Fruit fly (Drosophila melanogaster): ENCODE results near the gene ATPsynCF6.
A peak's percentile ranks its signal among the peaks of the same experiment; 100 is the strongest.

The ATPsynCF6 gene

DNA sequence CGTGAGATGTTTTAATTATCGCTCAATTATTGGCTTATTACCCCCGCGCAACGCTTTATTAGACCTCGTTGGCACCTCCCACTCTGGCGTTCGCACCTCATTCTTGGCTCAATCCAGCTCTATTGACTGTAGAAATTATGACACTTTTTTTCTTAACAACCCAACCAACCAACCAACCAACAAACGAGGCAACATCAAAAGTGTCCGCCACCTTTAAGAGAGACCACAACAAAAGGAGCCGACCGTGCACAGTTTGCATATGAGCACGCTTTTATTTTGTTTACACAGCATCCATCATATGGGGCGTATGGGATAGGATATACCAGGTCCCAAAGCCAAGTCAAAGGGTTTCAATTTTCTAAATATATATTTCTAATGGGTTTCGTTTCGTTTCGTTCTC lies 15.2 kb downstream of the ATPsynCF6 start:
- no peak for TF ChIP-seq Sin3A (optimal IDR thresholded peaks at IDR 0.05)

DNA sequence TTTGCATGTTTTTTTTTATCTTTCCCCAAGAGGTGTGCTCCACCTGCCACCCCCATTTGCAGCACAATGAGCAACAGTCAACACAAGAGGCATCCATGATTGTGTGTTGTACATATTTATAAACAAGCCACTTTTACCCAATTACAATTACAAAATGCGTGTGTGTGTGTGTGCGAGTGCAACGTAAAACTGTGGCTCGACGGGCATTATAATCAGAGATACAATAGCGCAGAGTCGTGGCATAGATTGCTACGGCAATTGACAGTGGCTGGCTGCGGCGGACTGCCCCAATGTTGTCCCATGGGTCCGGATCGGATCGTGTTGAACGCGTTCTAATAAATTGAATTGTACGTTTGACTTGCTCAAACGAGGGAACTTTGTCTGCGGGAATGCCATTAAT lies 17.6 kb downstream of the ATPsynCF6 start:
- TF ChIP-seq psq (optimal IDR thresholded peaks at IDR 0.05) (no peak), ttk (optimal IDR thresholded peaks at IDR 0.05) (no peak), insv (optimal IDR thresholded peaks at IDR 0.05) (no peak), Myc (optimal IDR thresholded peaks at IDR 0.05) (no peak), Sin3A (optimal IDR thresholded peaks at IDR 0.05) (no peak), h (optimal IDR thresholded peaks at IDR 0.05) (no peak)

DNA sequence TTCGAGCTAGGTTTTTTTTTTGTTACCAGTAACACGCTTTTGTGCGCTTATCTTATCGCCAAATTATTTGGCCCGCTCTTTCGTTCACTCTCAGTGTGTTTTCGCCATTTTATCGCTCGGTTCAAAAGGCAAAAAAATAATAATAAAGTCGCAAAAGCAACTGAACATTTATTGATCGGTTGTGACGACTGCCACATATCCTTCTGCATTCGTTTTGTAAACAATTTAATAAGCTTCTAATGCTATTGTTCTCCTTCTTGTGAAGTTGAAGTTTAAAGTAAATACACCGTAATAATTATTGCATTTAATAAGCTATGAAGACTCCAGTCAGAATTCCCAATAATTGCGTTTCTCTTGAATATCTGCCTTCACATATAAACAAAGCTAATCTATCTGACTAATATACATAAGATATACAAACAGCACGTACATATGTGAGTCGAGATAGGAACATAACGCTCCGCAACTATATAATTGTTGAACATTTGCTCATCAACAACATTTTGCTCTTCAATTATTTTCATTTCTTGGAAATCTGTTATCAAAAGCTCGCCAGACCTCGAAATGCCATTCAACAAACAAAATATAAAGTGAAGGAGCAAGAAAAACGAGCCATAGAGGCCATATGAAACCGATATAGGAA lies 18.6 kb downstream of the ATPsynCF6 start:
- TF ChIP-seq Sin3A (optimal IDR thresholded peaks at IDR 0.05) (no peak), h (optimal IDR thresholded peaks at IDR 0.05) (no peak), Myc (optimal IDR thresholded peaks at IDR 0.05) (no peak), psq (optimal IDR thresholded peaks at IDR 0.05) (no peak), insv (optimal IDR thresholded peaks at IDR 0.05) (no peak), ttk (optimal IDR thresholded peaks at IDR 0.05) (no peak)

DNA sequence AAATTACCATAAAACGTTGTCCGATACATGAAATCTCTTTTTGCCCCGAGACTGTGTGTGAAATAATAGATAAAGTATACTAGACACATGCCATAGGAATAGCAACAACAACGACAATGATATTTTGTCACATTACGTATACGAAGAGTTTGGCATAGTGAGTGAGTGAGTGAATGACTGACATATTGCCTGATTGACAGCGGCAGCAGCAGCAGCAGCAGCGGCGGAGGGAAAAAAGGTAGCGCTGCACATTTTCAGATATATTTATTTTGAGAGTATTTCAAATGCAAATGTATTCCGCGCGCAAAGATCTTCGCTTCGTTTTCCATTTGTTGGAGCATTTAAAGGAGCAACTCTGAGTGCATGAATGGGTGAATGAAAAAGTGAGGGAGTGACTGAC lies 19.4 kb downstream of the ATPsynCF6 start:
- TF ChIP-seq psq (optimal IDR thresholded peaks at IDR 0.05) (no peak), insv (optimal IDR thresholded peaks at IDR 0.05) (no peak), ttk (optimal IDR thresholded peaks at IDR 0.05) (no peak), h (optimal IDR thresholded peaks at IDR 0.05) (no peak), Myc (optimal IDR thresholded peaks at IDR 0.05) (no peak), Sin3A (optimal IDR thresholded peaks at IDR 0.05) (no peak)

DNA sequence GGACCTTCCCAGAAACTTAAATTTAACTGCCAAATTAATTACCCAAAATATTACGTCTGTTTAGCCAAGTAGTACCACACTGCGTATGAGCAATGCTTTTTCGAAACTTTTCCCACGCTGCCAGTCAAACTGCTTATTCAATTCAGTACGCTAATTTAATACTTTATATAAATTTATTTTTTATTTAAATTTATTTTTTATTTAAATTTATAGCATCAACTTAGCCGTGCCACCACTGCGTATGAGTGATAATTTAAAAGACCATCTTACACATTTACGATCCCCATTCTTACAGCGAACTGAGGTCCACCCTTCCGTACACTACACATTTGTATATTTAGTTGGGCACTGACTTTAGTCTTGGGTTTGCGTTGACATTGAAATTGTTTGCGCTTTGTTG lies 20.3 kb downstream of the ATPsynCF6 start:
- TF ChIP-seq ttk (optimal IDR thresholded peaks at IDR 0.05) (no peak), insv (optimal IDR thresholded peaks at IDR 0.05) (no peak)

DNA sequence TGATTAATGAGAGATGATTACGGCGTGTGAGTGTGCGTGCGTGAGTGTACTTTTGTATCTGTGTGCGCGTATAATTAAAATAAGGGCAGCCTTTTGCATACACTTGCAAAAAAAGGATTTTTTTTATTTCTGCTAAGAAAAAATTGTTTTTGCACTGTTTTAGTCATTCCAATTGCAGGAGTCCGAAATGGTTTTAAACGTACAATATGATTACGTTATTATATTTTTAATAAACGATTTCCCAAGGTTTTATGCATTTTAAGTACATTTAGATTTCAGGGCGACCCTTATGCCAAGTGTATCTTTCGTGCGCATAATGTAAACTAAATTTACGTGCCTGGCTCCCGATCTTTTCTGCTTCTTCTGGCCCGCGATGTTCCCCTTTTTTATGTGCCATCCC lies 21.0 kb downstream of the ATPsynCF6 start:
- no peak for TF ChIP-seq h (optimal IDR thresholded peaks at IDR 0.05)
- TF ChIP-seq psq (optimal IDR thresholded peaks at IDR 0.05): peak; percentile 3

DNA sequence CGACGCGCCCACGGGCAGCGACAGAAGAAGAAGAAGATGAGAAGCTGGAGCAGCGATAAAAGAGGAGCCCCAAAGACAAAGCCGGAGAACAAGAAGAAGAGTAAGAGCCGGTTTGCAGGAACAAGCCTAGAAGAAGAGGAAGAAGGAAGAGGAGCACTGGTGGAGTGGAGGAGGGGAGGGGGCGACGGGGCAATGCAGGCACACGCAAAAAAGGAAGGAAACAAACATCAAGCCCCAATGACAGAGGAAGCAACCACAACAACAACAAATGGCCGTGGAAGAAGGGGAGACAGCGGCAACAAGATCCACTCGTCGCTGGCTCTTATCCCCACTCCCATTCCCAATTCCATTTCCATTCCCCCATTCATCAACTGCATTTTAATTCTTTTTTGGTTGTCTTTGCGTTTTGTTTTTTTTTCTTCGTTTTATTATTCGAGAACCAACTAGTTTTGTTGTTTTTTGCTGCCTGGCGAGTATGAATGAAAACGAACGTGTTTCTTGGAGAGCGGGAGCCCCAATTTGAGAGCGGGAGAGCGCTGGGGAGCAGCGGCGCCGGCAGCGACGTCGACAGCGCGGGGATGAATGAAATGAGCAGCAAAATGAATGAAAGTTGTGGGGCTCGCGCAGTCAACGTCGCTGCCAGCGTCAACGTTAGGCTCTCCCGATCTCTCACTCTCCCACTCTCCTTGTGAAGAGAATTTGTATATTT lies 21.7 kb downstream of the ATPsynCF6 start:
- TF ChIP-seq Myc (optimal IDR thresholded peaks at IDR 0.05): no peak
- no peak for TF ChIP-seq Sin3A (optimal IDR thresholded peaks at IDR 0.05)
- no peak for TF ChIP-seq h (optimal IDR thresholded peaks at IDR 0.05)
- TF ChIP-seq psq (optimal IDR thresholded peaks at IDR 0.05): no peak
- no peak for TF ChIP-seq insv (optimal IDR thresholded peaks at IDR 0.05)
- no peak for TF ChIP-seq ttk (optimal IDR thresholded peaks at IDR 0.05)

DNA sequence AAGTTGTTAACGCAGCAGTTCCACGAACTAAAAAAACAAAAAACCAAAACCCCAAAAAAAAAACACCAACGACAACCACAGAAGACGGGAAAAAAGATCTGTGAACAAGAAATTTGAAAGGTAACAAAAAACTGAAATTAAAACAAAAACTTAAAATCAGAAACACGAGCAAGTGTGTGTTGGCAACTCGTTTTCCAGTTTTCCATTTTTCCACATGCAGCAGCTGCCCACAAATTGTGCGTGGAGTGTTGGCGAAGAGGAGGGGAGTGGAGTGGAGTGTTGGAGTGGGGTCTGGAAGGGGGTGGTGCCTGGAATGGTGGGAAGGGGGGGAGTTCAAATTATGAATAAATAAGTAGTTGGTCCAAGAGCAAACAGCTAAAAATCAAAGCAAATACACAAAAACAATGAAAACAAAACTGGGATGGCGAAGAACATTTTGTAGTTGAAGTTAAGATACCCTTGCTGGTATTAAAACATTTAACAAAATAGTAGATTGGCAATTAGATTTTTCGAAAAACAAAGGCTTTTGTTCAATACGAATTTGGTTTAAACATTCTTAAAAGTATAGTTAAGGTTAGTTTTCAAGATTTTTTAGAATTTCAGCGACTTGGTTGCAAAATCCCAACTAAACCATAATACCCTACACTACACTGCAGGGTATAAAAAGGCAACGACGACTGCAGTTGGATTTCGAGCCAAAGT lies 22.4 kb downstream of the ATPsynCF6 start:
- TF ChIP-seq h (optimal IDR thresholded peaks at IDR 0.05) (no peak), ttk (optimal IDR thresholded peaks at IDR 0.05) (no peak), Sin3A (optimal IDR thresholded peaks at IDR 0.05) (no peak), Myc (optimal IDR thresholded peaks at IDR 0.05) (no peak), psq (optimal IDR thresholded peaks at IDR 0.05) (no peak)

DNA sequence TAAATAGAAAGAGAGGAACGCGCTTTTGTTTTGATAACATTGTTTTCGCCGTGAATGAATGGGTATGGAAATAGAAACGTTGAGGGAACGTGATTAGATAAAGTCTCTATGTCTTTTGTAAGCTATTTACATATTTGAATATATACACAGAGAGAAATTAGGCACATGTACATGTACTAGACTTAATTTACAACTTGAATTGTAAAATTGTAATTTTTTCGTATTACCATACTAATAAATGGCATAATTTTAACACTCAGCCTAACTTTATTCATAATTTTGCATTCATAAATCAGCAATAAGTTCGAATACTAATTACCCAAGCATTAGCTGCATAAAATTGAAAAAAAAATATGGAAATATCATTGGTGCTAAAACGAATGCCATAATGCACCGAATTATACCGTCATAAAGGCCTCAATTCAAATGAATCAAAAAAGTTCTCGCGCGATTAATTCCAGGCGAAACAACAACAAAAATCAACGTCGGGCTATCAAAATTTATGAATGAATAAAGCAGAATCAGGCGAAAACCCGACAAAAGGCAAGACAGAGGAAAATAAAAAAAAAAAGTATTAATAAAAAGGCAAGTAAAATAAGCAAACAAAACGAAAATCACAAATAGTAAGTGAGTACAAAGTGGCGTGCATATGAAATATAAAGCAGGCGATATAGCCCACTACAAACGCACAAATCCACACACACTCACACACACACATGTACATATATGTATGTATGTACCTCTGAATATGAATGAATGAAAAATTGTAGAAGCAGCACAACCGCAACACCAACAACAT lies 23.1 kb downstream of the ATPsynCF6 start:
- TF ChIP-seq Sin3A (optimal IDR thresholded peaks at IDR 0.05): no peak
- no peak for TF ChIP-seq ttk (optimal IDR thresholded peaks at IDR 0.05)
- TF ChIP-seq psq (optimal IDR thresholded peaks at IDR 0.05): no peak
- TF ChIP-seq Myc (optimal IDR thresholded peaks at IDR 0.05): no peak
- TF ChIP-seq insv (optimal IDR thresholded peaks at IDR 0.05): no peak
- no peak for TF ChIP-seq h (optimal IDR thresholded peaks at IDR 0.05)

DNA sequence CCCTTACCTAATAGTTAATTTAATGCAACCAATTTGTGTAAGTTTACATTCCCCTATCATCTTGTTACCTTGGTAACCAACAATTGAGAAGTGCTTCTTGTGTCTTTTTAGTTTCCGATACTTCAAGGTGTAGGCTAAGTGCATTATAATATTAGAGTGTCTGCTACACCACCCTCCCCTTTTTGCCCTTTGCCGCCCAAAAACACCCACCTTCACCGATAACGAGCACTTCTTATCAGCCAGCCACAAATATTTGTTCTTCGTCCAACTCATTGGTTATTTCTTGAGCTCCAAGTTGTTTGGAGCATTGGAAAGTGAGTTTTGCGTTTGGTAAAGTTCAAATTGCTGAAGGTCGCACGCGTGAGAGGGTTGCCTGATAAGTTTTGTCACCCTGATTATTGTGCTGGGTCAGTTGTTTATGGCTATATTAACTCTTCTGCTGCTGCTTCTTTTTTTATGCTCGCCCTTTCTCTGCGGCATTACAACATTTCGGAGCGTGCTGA lies 23.9 kb downstream of the ATPsynCF6 start:
- TF ChIP-seq Myc (optimal IDR thresholded peaks at IDR 0.05) (no peak), Sin3A (optimal IDR thresholded peaks at IDR 0.05) (no peak), insv (optimal IDR thresholded peaks at IDR 0.05) (peak; percentile 77), h (optimal IDR thresholded peaks at IDR 0.05) (peak; percentile 30), ttk (optimal IDR thresholded peaks at IDR 0.05) (no peak)

DNA sequence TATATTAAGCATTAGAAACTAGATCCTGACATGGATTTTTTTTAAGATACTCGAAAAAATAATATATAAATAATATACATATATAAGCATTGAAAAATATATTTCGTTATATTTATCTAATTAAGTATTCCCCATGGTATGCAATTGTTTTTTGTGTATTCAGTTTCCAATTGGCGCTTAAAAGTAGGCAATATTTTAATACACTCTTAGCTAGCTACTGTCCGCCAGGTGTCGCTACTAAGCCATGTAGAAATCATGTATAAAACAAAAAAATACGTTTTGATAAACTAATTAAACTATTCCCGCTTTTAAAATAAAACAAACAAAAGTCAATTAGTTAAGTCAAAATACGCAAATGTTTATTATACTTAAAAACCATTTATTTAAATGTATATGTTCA lies 24.6 kb downstream of the ATPsynCF6 start:
- TF ChIP-seq h (optimal IDR thresholded peaks at IDR 0.05) (peak; percentile 100), psq (optimal IDR thresholded peaks at IDR 0.05) (no peak)

DNA sequence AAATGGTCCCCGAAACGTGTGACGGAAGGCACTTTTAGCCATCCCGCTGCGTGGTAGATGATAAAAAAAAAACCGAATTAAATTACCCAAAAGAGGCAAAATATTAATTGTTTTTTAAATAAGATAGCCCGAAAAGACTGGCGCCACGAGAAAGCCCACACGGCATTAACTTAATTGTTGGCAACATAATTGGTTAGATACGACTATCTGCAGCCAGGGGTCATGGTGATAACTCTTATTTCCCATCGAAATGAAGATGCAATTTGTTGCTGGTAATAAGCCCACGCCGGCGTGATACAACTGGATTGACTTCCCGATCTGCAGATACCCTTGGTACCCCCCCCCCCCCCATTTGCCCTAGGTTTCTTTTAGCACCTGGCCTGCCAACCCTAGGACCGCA lies 28.2 kb downstream of the ATPsynCF6 start:
- TF ChIP-seq h (optimal IDR thresholded peaks at IDR 0.05): peak; percentile 81
- no peak for TF ChIP-seq Myc (optimal IDR thresholded peaks at IDR 0.05)
- no peak for TF ChIP-seq Sin3A (optimal IDR thresholded peaks at IDR 0.05)
- no peak for TF ChIP-seq psq (optimal IDR thresholded peaks at IDR 0.05)
- TF ChIP-seq ttk (optimal IDR thresholded peaks at IDR 0.05): no peak
- peak; percentile 74 for TF ChIP-seq insv (optimal IDR thresholded peaks at IDR 0.05)
